Worm (Caenorhabditis elegans) whole organism, L1 larva: ENCODE data around the gene C18D11.6.
"Not testable (repeated sequence)": the region's sequence is repeated elsewhere in the genome, so short reads cannot be mapped to it uniquely, and the experiment has no call there.

Source experiments
- C04F5.9 ChIP-seq: sonication (generic microtip); optimal IDR thresholded peaks from 2 replicates; lab custom pipeline; 2016; ENCODE audit warnings: missing genetic modification characterization, missing compliant biosample characterization
- C16A3.4 ChIP-seq: fragments of 150-350 bp; optimal IDR thresholded peaks from 2 replicates; lab custom pipeline; 2014; ENCODE audit warnings: missing biosample characterization, missing genetic modification characterization
- ama-1 ChIP-seq: fragments of 150-350 bp; optimal IDR thresholded peaks from 2 replicates; lab custom pipeline; 2014
- blmp-1 ChIP-seq: fragments of 150-350 bp; optimal IDR thresholded peaks from 2 replicates; lab custom pipeline; 2014; ENCODE audit warnings: missing biosample characterization, missing genetic modification characterization
- ceh-88 ChIP-seq: fragments of 200-800 bp; sonication (Bioruptor generic); IDR thresholded peaks from 2 replicates; pipeline ENCODE4 v1.3.6; 2022; ENCODE audit warnings: missing genetic modification characterization, missing compliant biosample characterization
- ceh-90 ChIP-seq: sonication (generic microtip); optimal IDR thresholded peaks from 2 replicates; lab custom pipeline; 2016; ENCODE audit warnings: missing genetic modification characterization, missing compliant biosample characterization
- dpl-1 ChIP-seq, 3 experiments: fragments of 150-350 bp in 2 of 3; sonication (generic microtip) in 1 of 3; optimal IDR thresholded peaks; 2 replicates each; lab custom pipeline; 2014 to 2017; ENCODE audit warnings: missing biosample characterization in 3 of 3, missing genetic modification characterization in 3 of 3, missing genetic modification reagents in 3 of 3
- dsc-1 ChIP-seq: sonication (generic microtip); optimal IDR thresholded peaks from 2 replicates; lab custom pipeline; 2016; ENCODE audit warnings: mild to moderate bottlenecking, missing genetic modification characterization, missing compliant biosample characterization
- efl-1 ChIP-seq, 4 experiments: fragments of 150-350 bp; optimal IDR thresholded peaks in 3 of 4; peaks in 1 of 4; 1 replicate in 1 of 4; 2 replicates in 3 of 4; lab custom pipeline; 2014; ENCODE audit warnings: missing biosample characterization in 2 of 4, missing genetic modification characterization in 2 of 4, missing genetic modification reagents in 2 of 4
- efl-3 ChIP-seq: fragments of 200-800 bp; sonication (Bioruptor generic); optimal IDR thresholded peaks from 2 replicates; lab custom pipeline; 2018; ENCODE audit warnings: mild to moderate bottlenecking, missing genetic modification characterization, missing compliant biosample characterization
- egl-27 ChIP-seq, 2 experiments: fragments of 150-350 bp in 1 of 2; sonication (generic microtip); optimal IDR thresholded peaks; 3 replicates each; lab custom pipeline; 2017 to 2018; ENCODE audit warnings: missing biosample characterization in 2 of 2, missing genetic modification characterization in 2 of 2, missing genetic modification reagents in 2 of 2
- fkh-4 ChIP-seq: sonication (generic microtip); optimal IDR thresholded peaks from 2 replicates; lab custom pipeline; 2016; ENCODE audit warnings: missing compliant biosample characterization, missing genetic modification characterization, borderline replicate concordance
- fkh-8 ChIP-seq: sonication (generic microtip); optimal IDR thresholded peaks from 2 replicates; lab custom pipeline; 2016; ENCODE audit warnings: mild to moderate bottlenecking, missing genetic modification characterization, missing compliant biosample characterization
- fos-1 ChIP-seq: fragments of 150-350 bp; optimal IDR thresholded peaks from 2 replicates; lab custom pipeline; 2014; ENCODE audit warnings: missing biosample characterization, missing genetic modification characterization
- grh-1 ChIP-seq: fragments of 200-800 bp; sonication (Bioruptor generic); IDR thresholded peaks from 2 replicates; pipeline ENCODE4 v1.3.6; 2022; ENCODE audit warnings: missing genetic modification reagents, missing genetic modification characterization, missing compliant biosample characterization
- hlh-17 ChIP-seq: fragments of 200-800 bp; sonication (Bioruptor generic); optimal IDR thresholded peaks from 2 replicates; lab custom pipeline; 2018; ENCODE audit warnings: missing genetic modification characterization, mild to moderate bottlenecking, missing compliant biosample characterization, moderate library complexity, borderline replicate concordance
- hpl-2 ChIP-seq: fragments of 150-350 bp; optimal IDR thresholded peaks from 2 replicates; lab custom pipeline; 2014; ENCODE audit warnings: missing biosample characterization, missing genetic modification reagents, missing genetic modification characterization
- isw-1 ChIP-seq: fragments of 200-800 bp; sonication (Bioruptor generic); IDR thresholded peaks from 2 replicates; pipeline ENCODE4 v1.3.6; 2022; ENCODE audit warnings: missing genetic modification characterization, missing compliant biosample characterization
- jun-1 ChIP-seq: fragments of 150-350 bp; optimal IDR thresholded peaks from 2 replicates; lab custom pipeline; 2014; ENCODE audit warnings: missing biosample characterization, missing genetic modification reagents, missing genetic modification characterization
- lin-13 ChIP-seq: fragments of 150-350 bp; optimal IDR thresholded peaks from 2 replicates; lab custom pipeline; 2014; ENCODE audit warnings: missing biosample characterization, missing genetic modification reagents, missing genetic modification characterization
- lin-35 ChIP-seq, 2 experiments: fragments of 150-350 bp; optimal IDR thresholded peaks; 2 replicates each; lab custom pipeline; 2014; ENCODE audit warnings: missing biosample characterization in 2 of 2, missing genetic modification characterization in 2 of 2, missing genetic modification reagents in 2 of 2
- lsy-2 ChIP-seq, 2 experiments: fragments of 150-350 bp; optimal IDR thresholded peaks; 2 replicates each; lab custom pipeline; 2014; ENCODE audit warnings: missing biosample characterization in 2 of 2, missing genetic modification characterization in 2 of 2
- mab-9 ChIP-seq: fragments of 200-800 bp; sonication (Bioruptor generic); IDR thresholded peaks from 2 replicates; pipeline ENCODE4 v1.3.6; 2022; ENCODE audit warnings: missing genetic modification reagents, missing genetic modification characterization, missing compliant biosample characterization
- nhr-11 ChIP-seq: fragments of 150-350 bp; optimal IDR thresholded peaks from 2 replicates; lab custom pipeline; 2014; ENCODE audit warnings: missing biosample characterization, missing genetic modification characterization
- nhr-12 ChIP-seq: sonication (generic microtip); optimal IDR thresholded peaks from 2 replicates; lab custom pipeline; 2017; ENCODE audit warnings: missing biosample characterization, missing genetic modification characterization
- nhr-19 ChIP-seq: fragments of 200-800 bp; sonication (Bioruptor generic); conservative IDR thresholded peaks from 2 replicates; pipeline ENCODE4 v1.3.6; 2022; ENCODE audit warnings: missing genetic modification characterization, missing compliant biosample characterization
- nhr-28 ChIP-seq: fragments of 150-350 bp; optimal IDR thresholded peaks from 2 replicates; lab custom pipeline; 2014; ENCODE audit warnings: missing biosample characterization, missing genetic modification characterization
- nhr-47 ChIP-seq: sonication (generic microtip); optimal IDR thresholded peaks from 2 replicates; lab custom pipeline; 2016; ENCODE audit warnings: mild to moderate bottlenecking, missing genetic modification characterization, moderate library complexity, missing compliant biosample characterization
- nhr-71 ChIP-seq: sonication (generic microtip); optimal IDR thresholded peaks from 2 replicates; lab custom pipeline; 2016; ENCODE audit warnings: mild to moderate bottlenecking, missing genetic modification characterization, moderate library complexity, missing compliant biosample characterization
- nhr-76 ChIP-seq: sonication (generic microtip); optimal IDR thresholded peaks from 2 replicates; lab custom pipeline; 2017; ENCODE audit warnings: missing biosample characterization, missing genetic modification characterization
- nhr-77 ChIP-seq: fragments of 150-350 bp; optimal IDR thresholded peaks from 2 replicates; lab custom pipeline; 2014; ENCODE audit warnings: missing biosample characterization, missing genetic modification characterization
- nhr-84 ChIP-seq: sonication (generic microtip); optimal IDR thresholded peaks from 2 replicates; lab custom pipeline; 2017; ENCODE audit warnings: missing biosample characterization, missing genetic modification characterization
- nhr-85 ChIP-seq: sonication (generic microtip); peaks from one replicate; lab custom pipeline; 2016; ENCODE audit warnings: missing genetic modification characterization, inconsistent platforms, missing compliant biosample characterization
- rnt-1 ChIP-seq: sonication (generic microtip); optimal IDR thresholded peaks from 2 replicates; lab custom pipeline; 2016; ENCODE audit warnings: mild to moderate bottlenecking, missing genetic modification characterization, moderate library complexity, missing compliant biosample characterization
- skn-1 ChIP-seq: fragments of 150-350 bp; optimal IDR thresholded peaks from 2 replicates; lab custom pipeline; 2014; ENCODE audit warnings: missing biosample characterization, missing genetic modification characterization
- sox-4 ChIP-seq: sonication (generic microtip); optimal IDR thresholded peaks from 2 replicates; lab custom pipeline; 2016; ENCODE audit warnings: missing genetic modification characterization, missing compliant biosample characterization
- sptf-1 ChIP-seq: fragments of 150-350 bp; optimal IDR thresholded peaks from 2 replicates; lab custom pipeline; 2014; ENCODE audit warnings: missing biosample characterization, missing genetic modification characterization
- sup-37 ChIP-seq: fragments of 200-800 bp; sonication (Bioruptor generic); optimal IDR thresholded peaks from 2 replicates; lab custom pipeline; 2018; ENCODE audit warnings: mild to moderate bottlenecking, missing genetic modification characterization, missing compliant biosample characterization
- tbx-2 ChIP-seq: sonication (generic microtip); optimal IDR thresholded peaks from 2 replicates; lab custom pipeline; 2016; ENCODE audit warnings: missing genetic modification characterization, missing compliant biosample characterization
- tlp-1 ChIP-seq: fragments of 150-350 bp; optimal IDR thresholded peaks from 2 replicates; lab custom pipeline; 2014; ENCODE audit warnings: missing biosample characterization, missing genetic modification characterization
- unc-30 ChIP-seq: sonication (generic microtip); optimal IDR thresholded peaks from 2 replicates; lab custom pipeline; 2017; ENCODE audit warnings: missing biosample characterization, missing genetic modification characterization
- unc-62 ChIP-seq: fragments of 150-350 bp; optimal IDR thresholded peaks from 2 replicates; lab custom pipeline; 2014; ENCODE audit warnings: missing biosample characterization, missing genetic modification reagents, missing genetic modification characterization
- xbp-1 ChIP-seq: sonication (generic microtip); optimal IDR thresholded peaks from 2 replicates; lab custom pipeline; 2016; ENCODE audit warnings: missing genetic modification characterization, missing compliant biosample characterization
- zag-1 ChIP-seq: fragments of 150-350 bp; optimal IDR thresholded peaks from 2 replicates; lab custom pipeline; 2014; ENCODE audit warnings: missing biosample characterization, missing genetic modification characterization
- ztf-11 ChIP-seq, 2 experiments: sonication (generic microtip); optimal IDR thresholded peaks; 2 replicates each; lab custom pipeline; 2016 to 2017; ENCODE audit warnings: missing genetic modification characterization in 2 of 2, missing biosample characterization in 1 of 2, missing compliant biosample characterization in 1 of 2

C18D11.6 gene

DNA sequence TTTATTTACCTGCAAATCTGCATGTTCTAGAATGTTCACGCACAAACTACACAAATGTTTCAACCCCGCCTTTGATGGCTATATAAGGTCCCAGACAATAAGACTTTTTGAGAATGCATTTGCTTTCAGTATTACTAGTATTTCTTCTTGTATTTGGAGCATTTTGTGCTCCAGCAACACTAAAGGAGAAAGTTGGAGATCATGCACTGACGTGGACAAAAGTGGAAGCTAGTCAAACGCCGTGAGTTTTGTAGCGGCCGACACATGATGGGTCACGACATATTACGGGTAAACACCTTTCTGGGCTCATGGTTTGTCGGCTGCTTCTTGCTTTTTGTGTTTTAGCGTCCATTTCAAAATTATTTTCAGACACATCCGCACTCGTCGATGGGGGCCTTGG is at the start of gene C18D11.6:
C18D11.6 (plus strand) TSS at position 110 of the 400 bp plus-strand sequence.
- TF ChIP-seq nhr-76 (tag; lab: Kevin White, UChicago) (no peak), efl-1 (optimal IDR thresholded peaks at IDR 0.05; lab: Kevin White, UChicago) (no peak), efl-1 (GFP tag; optimal IDR thresholded peaks at IDR 0.05 in 1 of 2; lab: Kevin White, UChicago) (peak in 1 of 2 experiments; percentile 64), mab-9 (no peak), nhr-85 (tag; lab: Kevin White, UChicago) (peak; percentile 81), hlh-17 (GFP tag; lab: Kevin White, UChicago) (no peak)

DNA sequence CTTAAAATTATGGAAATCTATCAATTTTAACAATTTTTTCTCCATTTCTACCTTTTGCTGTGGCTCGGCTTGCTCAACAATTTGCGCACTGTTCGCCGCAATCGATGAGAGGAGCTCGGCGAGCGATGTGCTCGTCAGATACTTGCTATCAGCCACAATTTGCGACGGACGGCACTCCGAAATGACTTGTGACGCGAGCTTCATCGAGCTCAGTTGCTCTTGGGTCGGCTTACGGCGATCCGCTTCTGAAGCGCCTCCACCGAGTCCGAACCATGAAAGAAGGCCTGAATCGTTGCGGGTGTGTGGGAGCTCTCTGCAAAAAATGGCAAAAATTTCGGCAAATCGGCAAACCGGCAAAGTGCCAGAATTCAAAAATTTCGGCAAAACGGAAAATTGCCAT is 49.7 kb upstream of the C18D11.6 start:
- TF ChIP-seq grh-1 (GFP tag; lab: Robert Waterston, UW) (no peak), nhr-19 (GFP tag; lab: Robert Waterston, UW) (no peak), skn-1 (tag; lab: Kevin White, UChicago) (no peak), isw-1 (no peak), dsc-1 (tag; lab: Kevin White, UChicago) (no peak), ceh-90 (tag; lab: Kevin White, UChicago) (no peak), tlp-1 (tag; lab: Kevin White, UChicago) (no peak), fos-1 (tag; lab: Kevin White, UChicago) (no peak), efl-3 (GFP tag; lab: Kevin White, UChicago) (no peak), ama-1 (lab: Kevin White, UChicago) (no peak), nhr-12 (no peak), sup-37 (GFP tag; lab: Kevin White, UChicago) (no peak), unc-62 (GFP tag; lab: Kevin White, UChicago) (no peak), nhr-77 (tag; lab: Kevin White, UChicago) (no peak), egl-27 (tag; optimal IDR thresholded peaks at IDR 0.05; lab: Kevin White, UChicago) (no peak), unc-30 (tag; lab: Kevin White, UChicago) (no peak), blmp-1 (tag; lab: Kevin White, UChicago) (no peak), mab-9 (no peak)

DNA sequence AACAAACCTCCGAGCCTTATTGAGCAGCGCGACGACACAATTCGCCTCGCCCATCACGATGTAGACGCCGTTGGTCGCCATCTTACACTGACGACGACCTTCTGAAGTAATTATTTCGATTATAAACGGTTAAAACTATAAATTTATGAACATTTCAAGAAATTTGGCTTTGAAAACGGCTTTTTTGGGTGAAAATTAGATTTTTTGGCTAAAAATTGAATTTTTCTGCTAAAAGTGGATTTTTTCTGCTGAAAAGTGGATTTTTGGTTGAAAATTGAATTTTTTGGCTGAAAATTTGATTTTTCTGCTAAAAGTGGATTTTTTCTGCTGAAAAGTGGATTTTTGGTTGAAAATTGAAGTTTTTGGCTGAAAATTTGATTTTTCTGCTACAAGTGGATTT is 36.8 kb upstream of the C18D11.6 start, which contains the start of gene gbf-1:
gbf-1 (minus strand) TSS at position 101 of the 400 bp plus-strand sequence.
- TF ChIP-seq efl-1 (optimal IDR thresholded peaks at IDR 0.05; lab: Kevin White, UChicago), result not testable (repeated sequence)
- peak in 1 of 2 experiments; percentile 71 for TF ChIP-seq efl-1 (GFP tag; optimal IDR thresholded peaks at IDR 0.05 in 1 of 2; lab: Kevin White, UChicago)

DNA sequence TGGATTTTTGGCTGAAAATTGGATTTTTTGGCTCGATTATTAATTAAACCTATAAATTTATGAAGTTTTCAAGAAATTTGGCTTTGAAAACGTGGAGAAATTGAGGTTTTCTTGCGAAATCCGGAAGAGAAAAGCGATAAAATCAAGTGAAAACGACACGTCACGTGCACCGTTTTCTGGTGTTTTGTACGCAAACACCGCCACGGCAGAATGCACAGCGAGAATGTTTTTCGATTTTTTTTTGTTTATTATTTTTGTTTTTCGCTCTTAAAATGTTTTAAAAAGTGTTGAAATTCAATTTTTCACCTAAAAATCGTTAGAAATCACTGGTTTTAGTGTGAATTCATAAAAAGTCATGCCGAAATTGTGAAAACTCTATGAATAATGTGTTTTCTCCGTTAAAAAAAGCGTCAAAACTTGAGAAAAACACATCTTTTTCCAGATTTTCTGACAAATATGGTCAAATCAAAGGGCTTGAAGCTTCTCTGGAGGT is 35.8 kb upstream of the C18D11.6 start, which contains the start of gene immp-1:
immp-1 (plus strand) TSS at position 443 of the 493 bp plus-strand sequence.
- TF ChIP-seq fkh-8 (tag; lab: Kevin White, UChicago) (no peak), zag-1 (tag; lab: Kevin White, UChicago) (no peak), hpl-2 (GFP tag; lab: Kevin White, UChicago) (no peak), tlp-1 (tag; lab: Kevin White, UChicago) (no peak), sptf-1 (tag; lab: Kevin White, UChicago) (no peak), C04F5.9 (no peak), ceh-90 (tag; lab: Kevin White, UChicago) (no peak), ceh-88 (GFP tag; lab: Robert Waterston, UW) (0 out of 2 replicates have a peak, but pooled peaks have one; percentile 21), nhr-85 (tag; lab: Kevin White, UChicago) (no peak), dsc-1 (tag; lab: Kevin White, UChicago) (no peak), ztf-11 (tag; optimal IDR thresholded peaks at IDR 0.05; lab: Kevin White, UChicago) (no peak), nhr-19 (GFP tag; lab: Robert Waterston, UW) (no peak), lin-35 (GFP tag; optimal IDR thresholded peaks at IDR 0.05; lab: Kevin White, UChicago) (peak; percentile 61 to 69), nhr-71 (tag; lab: Kevin White, UChicago) (no peak), fos-1 (tag; lab: Kevin White, UChicago) (no peak), nhr-47 (tag; lab: Kevin White, UChicago) (no peak), fkh-4 (tag; lab: Kevin White, UChicago) (no peak), nhr-11 (no peak), tbx-2 (tag; lab: Kevin White, UChicago) (peak; percentile 19), lsy-2 (tag; optimal IDR thresholded peaks at IDR 0.05; lab: Kevin White, UChicago) (peak; percentile 63 to 67), rnt-1 (tag; lab: Kevin White, UChicago) (no peak), hlh-17 (GFP tag; lab: Kevin White, UChicago) (no peak), C16A3.4 (tag; lab: Kevin White, UChicago) (peak; percentile 14), jun-1 (tag; lab: Kevin White, UChicago) (no peak), lin-13 (no peak), egl-27 (tag; optimal IDR thresholded peaks at IDR 0.05; lab: Kevin White, UChicago) (no peak), nhr-84 (tag; lab: Kevin White, UChicago) (no peak), efl-1 (optimal IDR thresholded peaks at IDR 0.05; lab: Kevin White, UChicago) (peak; percentile 57 to 70), efl-1 (GFP tag; optimal IDR thresholded peaks at IDR 0.05 in 1 of 2; lab: Kevin White, UChicago) (peak; percentile 68 to 94), dpl-1 (GFP tag; optimal IDR thresholded peaks at IDR 0.05; lab: Kevin White, UChicago) (peak; percentile 55 to 72 (median 69)), nhr-28 (no peak), xbp-1 (tag; lab: Kevin White, UChicago) (peak; percentile 75), sox-4 (tag; lab: Kevin White, UChicago) (no peak)
